Worm (Caenorhabditis elegans): Measurements from ENCODE around the gene gasr-8.

The gasr-8 gene

DNA sequence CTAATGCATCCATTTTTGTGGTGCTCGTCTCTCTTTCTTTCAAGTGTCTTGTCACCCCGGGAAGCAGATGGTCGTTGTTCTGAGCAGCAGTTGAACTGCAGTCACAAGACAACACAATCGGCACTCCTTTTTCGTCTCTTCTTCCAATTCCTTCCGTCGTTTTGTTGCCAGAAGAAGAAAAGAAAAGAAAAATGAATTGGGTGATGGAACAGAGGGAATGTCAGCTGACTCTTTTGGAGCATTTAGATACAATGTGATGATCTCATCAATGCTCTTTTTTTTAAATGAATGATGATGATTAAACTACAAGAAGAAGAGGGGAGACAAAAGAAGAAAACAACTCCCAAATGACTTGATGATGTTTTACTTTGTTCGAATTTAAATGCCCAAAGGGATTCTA lies 39.0 kb upstream of the gasr-8 start (continued):
- peak; percentile 24 for TF ChIP-seq unc-86 (tag; optimal IDR thresholded peaks at IDR 0.05)
- no peak for TF ChIP-seq zag-1 (tag; optimal IDR thresholded peaks at IDR 0.05)
- TF ChIP-seq lin-15B (tag; optimal IDR thresholded peaks at IDR 0.05), result no peak
- TF ChIP-seq F16B12.6 (tag; optimal IDR thresholded peaks at IDR 0.05), result no peak
- no peak for TF ChIP-seq C16A3.4 (tag; optimal IDR thresholded peaks at IDR 0.05)
- TF ChIP-seq grh-1 (GFP tag; IDR thresholded peaks at IDR 0.05), result no peak
- no peak for TF ChIP-seq ztf-11 (tag; optimal IDR thresholded peaks at IDR 0.05)
- no peak for TF ChIP-seq sox-4 (tag; optimal IDR thresholded peaks at IDR 0.05)
- no peak for TF ChIP-seq lir-3 (tag; optimal IDR thresholded peaks at IDR 0.05; ENCODE audit: poor library complexity)
- no peak for TF ChIP-seq egl-27 (tag; optimal IDR thresholded peaks at IDR 0.05)
- no peak for TF ChIP-seq Y116A8C.19 (tag; optimal IDR thresholded peaks at IDR 0.05; ENCODE audit: borderline replicate concordance)
- TF ChIP-seq lin-13 (GFP tag; optimal IDR thresholded peaks at IDR 0.05), result no peak
- TF ChIP-seq fkh-8 (tag; optimal IDR thresholded peaks at IDR 0.05), result no peak
- no peak for TF ChIP-seq xbp-1 (tag; optimal IDR thresholded peaks at IDR 0.05)
- TF ChIP-seq ceh-8 (GFP tag; optimal IDR thresholded peaks at IDR 0.05), result no peak
- no peak for TF ChIP-seq snpc-4 (tag; optimal IDR thresholded peaks at IDR 0.05)
- TF ChIP-seq irx-1 (tag; optimal IDR thresholded peaks at IDR 0.05), result no peak
- TF ChIP-seq lsy-2 (tag; optimal IDR thresholded peaks at IDR 0.05), result peak in 1 of 2 experiments; percentile 58
- TF ChIP-seq hlh-17 (GFP tag; optimal IDR thresholded peaks at IDR 0.05; ENCODE audit: borderline replicate concordance), result no peak
- TF ChIP-seq lin-14 (GFP tag; optimal IDR thresholded peaks at IDR 0.05), result peak; percentile 81
- no peak for TF ChIP-seq C04F5.9 (tag; optimal IDR thresholded peaks at IDR 0.05)
- TF ChIP-seq snu-23 (GFP tag; optimal IDR thresholded peaks at IDR 0.05), result peak; percentile 4
- TF ChIP-seq nhr-77 (tag; optimal IDR thresholded peaks at IDR 0.05), result no peak
- TF ChIP-seq ceh-63 (GFP tag; optimal IDR thresholded peaks at IDR 0.05), result no peak
- TF ChIP-seq vab-15 (tag; optimal IDR thresholded peaks at IDR 0.05), result no peak
- no peak for TF ChIP-seq unc-130 (tag; optimal IDR thresholded peaks at IDR 0.05)
- no peak for TF ChIP-seq sup-37 (GFP tag; optimal IDR thresholded peaks at IDR 0.05)
- no peak for TF ChIP-seq unc-62 (GFP tag; optimal IDR thresholded peaks at IDR 0.05)
- no peak for TF ChIP-seq lin-39 (tag; optimal IDR thresholded peaks at IDR 0.05)
- no peak for TF ChIP-seq pqm-1 (tag; optimal IDR thresholded peaks at IDR 0.05)
- TF ChIP-seq ets-5 (GFP tag; IDR thresholded peaks at IDR 0.05), result no peak
- TF ChIP-seq egl-13 (tag; optimal IDR thresholded peaks at IDR 0.05), result no peak
- TF ChIP-seq rnt-1 (tag; optimal IDR thresholded peaks at IDR 0.05), result peak; percentile 32
- no peak for TF ChIP-seq elt-3 (tag; optimal IDR thresholded peaks at IDR 0.05)
- TF ChIP-seq nhr-84 (tag; optimal IDR thresholded peaks at IDR 0.05), result no peak
- TF ChIP-seq C34B4.2 (tag; optimal IDR thresholded peaks at IDR 0.05), result no peak
- TF ChIP-seq alr-1 (tag; optimal IDR thresholded peaks at IDR 0.05; ENCODE audit: borderline replicate concordance), result no peak
- no peak for TF ChIP-seq fkh-4 (tag; optimal IDR thresholded peaks at IDR 0.05; ENCODE audit: borderline replicate concordance)
- TF ChIP-seq pax-3 (tag; optimal IDR thresholded peaks at IDR 0.05), result no peak
- no peak for TF ChIP-seq nhr-76 (tag; optimal IDR thresholded peaks at IDR 0.05)
- no peak for TF ChIP-seq ces-1 (GFP tag; optimal IDR thresholded peaks at IDR 0.05)
- TF ChIP-seq efl-3 (GFP tag; optimal IDR thresholded peaks at IDR 0.05), result no peak
- TF ChIP-seq swsn-7 (tag; optimal IDR thresholded peaks at IDR 0.05), result no peak
- TF ChIP-seq nhr-19 (GFP tag; conservative IDR thresholded peaks at IDR 0.05), result no peak
- peak; percentile 59 for TF ChIP-seq nhr-71 (tag; optimal IDR thresholded peaks at IDR 0.05)
- no peak for TF ChIP-seq dsc-1 (tag; optimal IDR thresholded peaks at IDR 0.05)
- no peak for TF ChIP-seq aly-2 (tag; optimal IDR thresholded peaks at IDR 0.05)
- TF ChIP-seq nhr-12 (tag; optimal IDR thresholded peaks at IDR 0.05), result no peak
- TF ChIP-seq lin-35 (GFP tag; optimal IDR thresholded peaks at IDR 0.05), result peak in 1 of 2 experiments; percentile 4
- no peak for TF ChIP-seq blmp-1 (tag; optimal IDR thresholded peaks at IDR 0.05)
- no peak for TF ChIP-seq jun-1 (tag; optimal IDR thresholded peaks at IDR 0.05)
- TF ChIP-seq nhr-47 (tag; optimal IDR thresholded peaks at IDR 0.05), result peak; percentile 14
- peak in 1 of 2 experiments; percentile 22 for TF ChIP-seq efl-1 (optimal IDR thresholded peaks at IDR 0.05)
- TF ChIP-seq efl-1 (GFP tag; optimal IDR thresholded peaks at IDR 0.05 in 1 of 2), result peak; percentile 12 to 56
